Worm (Caenorhabditis elegans) whole organism, L4/young adult: ENCODE data around the gene F20D6.11.

Experiments
- W03F9.2 ChIP-seq: fragments of 150-350 bp; optimal IDR thresholded peaks from 2 replicates; lab custom pipeline; 2014; ENCODE audit warnings: missing biosample characterization, missing genetic modification characterization
- dao-5 ChIP-seq: sonication (generic microtip); optimal IDR thresholded peaks from 2 replicates; lab custom pipeline; 2016; ENCODE audit warnings: missing genotype, missing genetic modification characterization, moderate library complexity, missing compliant biosample characterization
- him-1 ChIP-seq: sonication (generic microtip); optimal IDR thresholded peaks from 2 replicates; lab custom pipeline; 2016; ENCODE audit warnings: missing genotype, missing genetic modification reagents, missing genetic modification characterization, missing compliant biosample characterization

Gene F20D6.11

ce11 chrV:8219550-8219949, 20.7 kb upstream of the F20D6.11 start:
- no peak for TF ChIP-seq W03F9.2
- TF ChIP-seq dao-5 (tag; lab: Kevin White, UChicago), result no peak
- TF ChIP-seq him-1 (tag; lab: Kevin White, UChicago), result no peak

DNA sequence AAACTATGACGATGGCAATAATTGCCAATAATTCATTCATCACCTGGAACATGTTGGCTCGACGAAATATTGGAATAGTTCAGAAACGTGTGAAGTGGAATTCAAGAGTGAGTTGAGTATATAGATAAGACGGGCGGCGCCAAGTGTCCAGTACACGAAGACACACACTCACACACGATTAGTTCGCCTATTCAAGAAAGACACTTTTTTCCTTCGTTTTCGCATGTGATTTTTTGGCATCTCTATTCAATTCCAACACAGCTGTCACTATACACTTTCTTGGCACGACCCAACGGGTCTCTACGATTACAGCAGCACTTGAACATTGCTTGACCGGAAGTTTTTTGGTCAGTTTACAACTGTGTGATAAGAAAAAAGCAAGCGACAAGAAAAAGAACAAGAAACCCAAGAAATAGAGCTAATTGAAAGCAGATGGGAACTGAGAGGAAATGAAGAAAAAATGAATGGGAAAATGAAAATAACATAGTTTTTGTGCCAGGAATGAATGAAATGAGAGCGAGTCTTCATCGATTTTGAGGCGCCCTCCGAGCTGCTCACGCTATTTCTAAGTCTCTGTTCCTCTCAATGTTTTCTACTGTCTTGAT, 18.9 kb upstream of the F20D6.11 start, which contains the start of gene K07C11.8:
Gene K07C11.8 (minus strand): TSS at position 224 of the 605 bp plus-strand sequence.
- TF ChIP-seq W03F9.2 (no peak), dao-5 (tag; lab: Kevin White, UChicago) (no peak), him-1 (tag; lab: Kevin White, UChicago) (no peak)

ce11 chrV:8217118-8217517, 18.2 kb upstream of the F20D6.11 start:
- no peak for TF ChIP-seq him-1 (tag; lab: Kevin White, UChicago)
- no peak for TF ChIP-seq dao-5 (tag; lab: Kevin White, UChicago)
- TF ChIP-seq W03F9.2, result no peak

DNA sequence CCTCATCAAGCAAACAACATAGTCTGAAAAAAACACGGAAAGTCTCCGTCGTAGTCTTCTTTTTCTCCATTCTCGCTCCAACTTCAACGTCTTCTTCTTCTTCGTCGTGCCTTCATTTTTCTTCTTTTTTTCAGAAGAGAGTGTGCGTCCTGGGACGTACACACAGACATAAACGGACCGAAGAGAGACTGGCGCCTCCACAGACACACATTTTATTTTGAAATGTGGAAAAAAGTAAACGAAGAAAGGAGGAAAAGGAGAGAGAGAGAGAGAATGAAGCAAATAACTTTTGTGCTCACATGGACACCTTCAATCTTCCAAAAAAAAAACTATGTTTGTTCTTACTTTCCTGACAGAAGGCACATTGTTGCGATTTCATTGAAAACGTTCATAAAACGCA, 16.3 kb upstream of the F20D6.11 start:
- no peak for TF ChIP-seq dao-5 (tag; lab: Kevin White, UChicago)
- TF ChIP-seq him-1 (tag; lab: Kevin White, UChicago), result no peak
- no peak for TF ChIP-seq W03F9.2

- TF ChIP-seq dao-5 (tag; lab: Kevin White, UChicago) (no peak), W03F9.2 (no peak), him-1 (tag; lab: Kevin White, UChicago) (no peak)
Measured at ce11 chrV:8213868-8214267, 15.0 kb upstream of the F20D6.11 start, which contains the start of gene K07C11.7. K07C11.7 (minus strand) TSS chrV:8213968.

- no peak for TF ChIP-seq dao-5 (tag; lab: Kevin White, UChicago)
- no peak for TF ChIP-seq him-1 (tag; lab: Kevin White, UChicago)
- TF ChIP-seq W03F9.2, result no peak
Measured at ce11 chrV:8212816-8213215, 13.9 kb upstream of the F20D6.11 start.

ce11 chrV:8211993-8212392, 13.1 kb upstream of the F20D6.11 start:
- TF ChIP-seq him-1 (tag; lab: Kevin White, UChicago) (no peak), W03F9.2 (no peak), dao-5 (tag; lab: Kevin White, UChicago) (no peak)

DNA sequence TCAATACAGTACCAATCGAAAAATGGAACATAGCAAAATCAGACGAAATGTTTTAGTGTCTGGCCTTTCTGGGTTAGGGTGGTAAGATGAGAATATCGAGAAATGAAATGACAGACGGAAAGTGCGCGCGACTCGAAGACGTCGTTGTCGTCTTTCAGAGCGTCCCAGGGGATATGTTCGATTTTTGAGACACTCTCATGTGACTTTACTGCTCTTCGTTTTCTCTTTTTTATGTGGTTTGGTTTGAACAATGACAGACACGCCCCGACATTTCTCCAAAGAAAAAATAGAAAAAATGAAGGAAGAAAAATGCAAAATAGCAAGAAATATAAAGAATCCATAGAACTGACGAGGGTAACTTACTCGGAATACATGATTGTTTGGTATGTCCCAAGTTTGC, 11.6 kb upstream of the F20D6.11 start:
- no peak for TF ChIP-seq dao-5 (tag; lab: Kevin White, UChicago)
- TF ChIP-seq him-1 (tag; lab: Kevin White, UChicago), result no peak
- TF ChIP-seq W03F9.2, result no peak

- TF ChIP-seq W03F9.2 (no peak), him-1 (tag; lab: Kevin White, UChicago) (no peak), dao-5 (tag; lab: Kevin White, UChicago) (no peak)
Measured at ce11 chrV:8206931-8207330, 8.0 kb upstream of the F20D6.11 start, which contains the start of gene timp-1. timp-1 (plus strand) TSS chrV:8207235.

- TF ChIP-seq W03F9.2, result no peak
- no peak for TF ChIP-seq him-1 (tag; lab: Kevin White, UChicago)
Measured at ce11 chrV:8203085-8203643, 4.3 kb upstream of the F20D6.11 start, which contains the start of gene cest-17. cest-17 (plus strand) TSS chrV:8203332.

DNA sequence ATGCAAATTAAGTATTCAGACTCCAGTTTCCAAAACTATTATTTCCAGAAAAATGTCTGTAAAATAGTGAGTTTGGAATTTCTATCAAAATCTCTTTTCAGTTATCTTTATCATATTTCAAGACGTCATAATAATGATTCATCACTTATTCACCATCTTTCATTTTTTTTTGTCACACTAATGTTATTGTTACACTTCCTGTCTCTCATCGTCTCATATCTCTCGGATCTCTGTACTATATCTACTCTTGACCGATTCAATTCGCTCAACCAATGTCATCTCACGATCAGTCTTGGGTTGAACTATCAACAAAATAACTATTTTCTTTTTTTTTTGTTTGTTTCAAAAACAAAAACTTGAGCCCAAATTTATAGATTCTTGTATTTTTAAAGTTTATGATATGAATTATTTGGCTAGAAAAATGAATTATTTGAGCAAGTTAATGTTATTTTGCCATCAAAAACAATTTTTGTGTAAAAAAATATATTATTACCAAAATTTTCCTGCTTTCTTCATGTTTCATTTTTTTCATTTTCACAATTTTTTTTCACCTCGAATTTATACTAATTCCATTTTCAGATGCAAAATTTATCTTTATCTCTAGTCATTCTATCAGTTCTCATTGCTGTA, 2.5 kb upstream of the F20D6.11 start, which contains the start of gene cri-2:
Gene cri-2 (plus strand): TSS at position 580 of the 630 bp plus-strand sequence.
- TF ChIP-seq him-1 (tag; lab: Kevin White, UChicago) (no peak), dao-5 (tag; lab: Kevin White, UChicago) (no peak), W03F9.2 (no peak)

ce11 chrV:8196993-8197392, 1.9 kb downstream of the F20D6.11 start:
- no peak for TF ChIP-seq him-1 (tag; lab: Kevin White, UChicago)
- no peak for TF ChIP-seq dao-5 (tag; lab: Kevin White, UChicago)
- no peak for TF ChIP-seq W03F9.2

DNA sequence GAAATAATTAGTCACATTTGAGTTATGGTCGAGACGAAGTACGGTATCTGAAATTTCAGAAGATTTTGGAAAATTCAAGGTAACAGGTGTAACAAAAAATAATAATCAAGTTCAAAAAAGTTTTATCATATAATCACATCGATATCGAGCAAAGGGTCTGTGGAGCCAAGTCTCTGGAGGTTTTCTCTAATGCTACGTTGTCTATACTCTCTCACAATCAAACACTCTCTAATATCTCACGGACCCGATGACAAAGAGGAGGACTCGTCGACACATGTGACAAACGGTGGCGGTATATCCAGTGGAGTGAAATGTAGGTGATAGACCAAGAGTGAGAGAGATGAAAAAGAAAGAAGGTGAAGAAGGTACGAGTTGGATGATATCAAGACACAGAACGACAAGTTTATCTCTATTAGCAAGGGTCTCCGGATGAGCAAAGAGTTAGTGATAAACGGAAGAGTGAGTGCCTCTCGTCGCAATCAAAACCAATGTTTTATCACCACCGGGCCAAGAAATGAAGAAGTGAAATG, 2.9 kb downstream of the F20D6.11 start, which contains the start of gene F20D6.10:
Gene F20D6.10 (minus strand): TSS at position 51 of the 530 bp plus-strand sequence.
- TF ChIP-seq W03F9.2 (no peak), him-1 (tag; lab: Kevin White, UChicago) (no peak), dao-5 (tag; lab: Kevin White, UChicago) (no peak)

ce11 chrV:8190430-8190829, 8.5 kb downstream of the F20D6.11 start, which contains the start of gene F20D6.1:
F20D6.1 (plus strand) TSS chrV:8190730.
- TF ChIP-seq dao-5 (tag; lab: Kevin White, UChicago) (no peak), W03F9.2 (no peak), him-1 (tag; lab: Kevin White, UChicago) (no peak)
